Worm (Caenorhabditis elegans) whole organism, L2 larva: ENCODE data around the gene T26A5.6.

Experiments
- C34F6.9 ChIP-seq: fragments of 150-350 bp; optimal IDR thresholded peaks from 2 replicates; lab custom pipeline; 2014; ENCODE audit warnings: missing biosample characterization, missing genetic modification characterization
- Y55F3AM.14 ChIP-seq: fragments of 200-800 bp; sonication (Bioruptor generic); optimal IDR thresholded peaks from 2 replicates; lab custom pipeline; 2018; ENCODE audit warnings: mild to moderate bottlenecking, missing genetic modification characterization, missing compliant biosample characterization
- ZK546.5 ChIP-seq: sonication (generic microtip); optimal IDR thresholded peaks from 2 replicates; lab custom pipeline; 2017; ENCODE audit warnings: missing biosample characterization, missing genetic modification characterization
- alr-1 ChIP-seq: fragments of 150-350 bp; optimal IDR thresholded peaks from 2 replicates; lab custom pipeline; 2014; ENCODE audit warnings: missing biosample characterization, missing genetic modification characterization
- aly-2 ChIP-seq: fragments of 150-350 bp; optimal IDR thresholded peaks from 2 replicates; lab custom pipeline; 2014; ENCODE audit warnings: missing biosample characterization, missing genetic modification characterization
- ama-1 ChIP-seq: fragments of 150-350 bp; optimal IDR thresholded peaks from 2 replicates; lab custom pipeline; 2018; ENCODE audit warnings: inconsistent platforms
- blmp-1 ChIP-seq: sonication (generic microtip); optimal IDR thresholded peaks from 2 replicates; lab custom pipeline; 2017; ENCODE audit warnings: missing genetic modification characterization, mild to moderate bottlenecking, missing compliant biosample characterization, antibody characterized with exemption, moderate library complexity; ENCODE audit not compliant: insufficient read depth
- ceh-16 ChIP-seq: fragments of 150-350 bp; optimal IDR thresholded peaks from 2 replicates; lab custom pipeline; 2014; ENCODE audit warnings: missing biosample characterization, missing genetic modification characterization
- ceh-82 ChIP-seq: fragments of 150-350 bp; optimal IDR thresholded peaks from 2 replicates; lab custom pipeline; 2014; ENCODE audit warnings: missing biosample characterization, missing genetic modification characterization
- crh-2 ChIP-seq: sonication (generic microtip); optimal IDR thresholded peaks from 2 replicates; lab custom pipeline; 2017; ENCODE audit warnings: missing biosample characterization, missing genetic modification characterization
- dmd-4 ChIP-seq: sonication (generic microtip); optimal IDR thresholded peaks from 2 replicates; lab custom pipeline; 2017; ENCODE audit warnings: missing biosample characterization, missing genetic modification characterization
- elt-1 ChIP-seq: fragments of 150-350 bp; optimal IDR thresholded peaks from 2 replicates; lab custom pipeline; 2014; ENCODE audit warnings: missing biosample characterization, missing genetic modification characterization
- elt-3 ChIP-seq: sonication (generic microtip); optimal IDR thresholded peaks from 2 replicates; lab custom pipeline; 2017; ENCODE audit warnings: missing biosample characterization, missing genetic modification characterization
- fos-1 ChIP-seq: fragments of 150-350 bp; optimal IDR thresholded peaks from 2 replicates; lab custom pipeline; 2014; ENCODE audit warnings: missing biosample characterization, missing genetic modification characterization
- gmeb-1 ChIP-seq: fragments of 150-350 bp; optimal IDR thresholded peaks from 2 replicates; lab custom pipeline; 2014; ENCODE audit warnings: missing biosample characterization, missing genetic modification characterization
- lin-11 ChIP-seq: fragments of 150-350 bp; sonication (generic microtip); optimal IDR thresholded peaks from 2 replicates; lab custom pipeline; 2014; ENCODE audit warnings: missing biosample characterization, missing genetic modification characterization, inconsistent platforms, mixed read lengths
- lsy-2 ChIP-seq, 2 experiments: fragments of 150-350 bp in 1 of 2; sonication (generic microtip) in 1 of 2; optimal IDR thresholded peaks; 2 replicates each; lab custom pipeline; 2014 to 2017; ENCODE audit warnings: missing biosample characterization in 2 of 2, missing genetic modification characterization in 2 of 2
- mab-5 ChIP-seq: fragments of 150-350 bp; optimal IDR thresholded peaks from 2 replicates; lab custom pipeline; 2014; ENCODE audit warnings: missing biosample characterization, missing genetic modification characterization
- mbf-1 ChIP-seq: sonication (generic microtip); optimal IDR thresholded peaks from 2 replicates; lab custom pipeline; 2017; ENCODE audit warnings: missing biosample characterization, missing genetic modification characterization
- nhr-10 ChIP-seq: sonication (generic microtip); optimal IDR thresholded peaks from 2 replicates; lab custom pipeline; 2017; ENCODE audit warnings: missing biosample characterization, missing genetic modification characterization
- nhr-11 ChIP-seq: fragments of 150-350 bp; optimal IDR thresholded peaks from 2 replicates; lab custom pipeline; 2014; ENCODE audit warnings: missing biosample characterization, missing genetic modification characterization
- nhr-12 ChIP-seq: fragments of 150-350 bp; optimal IDR thresholded peaks from 2 replicates; lab custom pipeline; 2014; ENCODE audit warnings: missing biosample characterization, missing genetic modification characterization
- nhr-129 ChIP-seq: fragments of 150-350 bp; optimal IDR thresholded peaks from 2 replicates; lab custom pipeline; 2014; ENCODE audit warnings: missing biosample characterization, missing genetic modification characterization
- nhr-23 ChIP-seq: fragments of 150-350 bp; optimal IDR thresholded peaks from 2 replicates; lab custom pipeline; 2014; ENCODE audit warnings: missing biosample characterization, missing genetic modification reagents, missing genetic modification characterization
- nhr-237 ChIP-seq: fragments of 150-350 bp; optimal IDR thresholded peaks from 2 replicates; lab custom pipeline; 2014; ENCODE audit warnings: missing biosample characterization, missing genetic modification characterization
- nhr-25 ChIP-seq: fragments of 150-350 bp; sonication (generic microtip); optimal IDR thresholded peaks from 3 replicates; lab custom pipeline; 2014; ENCODE audit warnings: missing biosample characterization, missing genetic modification characterization
- nhr-77 ChIP-seq: fragments of 150-350 bp; optimal IDR thresholded peaks from 2 replicates; lab custom pipeline; 2014; ENCODE audit warnings: missing biosample characterization, missing genetic modification characterization
- sma-9 ChIP-seq, 2 experiments: fragments of 150-350 bp in 1 of 2; sonication (generic microtip) in 1 of 2; optimal IDR thresholded peaks; 2 replicates each; lab custom pipeline; 2014 to 2016; ENCODE audit warnings: missing genetic modification characterization in 2 of 2, mild to moderate bottlenecking in 1 of 2, missing biosample characterization in 1 of 2, missing compliant biosample characterization in 1 of 2, missing genetic modification reagents in 1 of 2, moderate library complexity in 1 of 2
- snpc-4 ChIP-seq: fragments of 150-350 bp; optimal IDR thresholded peaks from 2 replicates; lab custom pipeline; 2014; ENCODE audit warnings: missing biosample characterization, missing genetic modification characterization
- unc-39 ChIP-seq: fragments of 150-350 bp; optimal IDR thresholded peaks from 2 replicates; lab custom pipeline; 2014; ENCODE audit warnings: missing biosample characterization, missing genetic modification characterization
- unc-55 ChIP-seq: fragments of 150-350 bp; sonication (generic microtip); optimal IDR thresholded peaks from 3 replicates; lab custom pipeline; 2014; ENCODE audit warnings: missing biosample characterization, missing genetic modification reagents, missing genetic modification characterization
- unc-62 ChIP-seq: fragments of 150-350 bp; optimal IDR thresholded peaks from 2 replicates; lab custom pipeline; 2014; ENCODE audit warnings: missing biosample characterization, missing genetic modification reagents, missing genetic modification characterization
- zag-1 ChIP-seq: fragments of 150-350 bp; optimal IDR thresholded peaks from 2 replicates; lab custom pipeline; 2014; ENCODE audit warnings: missing biosample characterization, missing genetic modification characterization
- ztf-1 ChIP-seq: fragments of 200-800 bp; sonication (Bioruptor generic); conservative IDR thresholded peaks from 2 replicates; pipeline ENCODE4 v1.3.6; 2022; ENCODE audit warnings: missing genetic modification characterization, missing compliant biosample characterization
- ztf-11 ChIP-seq: sonication (generic microtip); optimal IDR thresholded peaks from 2 replicates; lab custom pipeline; 2017; ENCODE audit warnings: missing biosample characterization, missing genetic modification characterization
- ztf-4 ChIP-seq: fragments of 150-350 bp; optimal IDR thresholded peaks from 2 replicates; lab custom pipeline; 2014; ENCODE audit warnings: missing biosample characterization, missing genetic modification characterization

T26A5.6 gene

DNA sequence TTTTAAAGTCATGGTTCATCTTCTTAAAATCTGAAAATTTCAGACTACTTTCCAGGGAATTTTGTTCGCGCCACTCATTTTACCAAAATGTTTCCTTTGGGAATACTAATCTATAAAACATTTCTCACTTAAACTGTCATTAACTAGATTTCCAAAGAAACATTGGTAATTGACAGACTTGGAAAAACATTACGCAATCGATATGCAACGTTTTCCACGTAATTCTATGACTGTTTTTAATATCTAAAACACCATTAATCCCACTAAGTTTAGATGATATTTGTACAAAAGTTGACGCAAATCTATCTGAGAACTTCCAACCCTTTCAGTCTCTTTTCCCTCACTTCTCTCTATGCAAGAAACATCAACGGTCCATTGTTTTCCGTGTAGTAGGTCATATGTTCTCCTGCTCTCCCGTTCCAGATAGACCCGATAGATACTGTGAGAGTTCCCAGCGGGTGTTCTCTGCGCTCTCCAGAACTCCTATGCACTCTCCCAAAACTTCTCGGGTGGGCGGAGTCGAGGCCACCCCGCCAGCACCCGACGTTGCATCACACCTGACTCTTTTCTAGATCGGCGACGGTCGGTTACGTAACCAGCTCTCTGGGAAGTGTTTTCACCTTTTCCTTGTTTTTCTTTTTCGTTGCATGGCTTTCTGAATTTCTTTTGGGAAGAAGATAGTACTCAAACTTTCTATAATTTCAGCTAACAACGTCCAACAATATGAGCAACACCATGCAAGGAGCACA, 27.9 kb upstream of the T26A5.6 start, which contains the start of gene zip-8:
TSS of gene zip-8 (plus strand) at position 700 of the 749 bp plus-strand sequence.
- no peak for TF ChIP-seq C34F6.9 (tag; lab: Kevin White, UChicago)
- TF ChIP-seq zag-1 (tag; lab: Kevin White, UChicago) = no peak
- TF ChIP-seq ceh-16 (tag; lab: Kevin White, UChicago) = no peak
- no peak for TF ChIP-seq nhr-23
- TF ChIP-seq fos-1 = no peak
- TF ChIP-seq Y55F3AM.14 (GFP tag; lab: Kevin White, UChicago) = no peak
- TF ChIP-seq sma-9 (GFP tag; optimal IDR thresholded peaks at IDR 0.05; lab: Kevin White, UChicago) = no peak
- no peak for TF ChIP-seq sma-9 (tag; optimal IDR thresholded peaks at IDR 0.05; lab: Kevin White, UChicago)
- TF ChIP-seq lsy-2 (tag; optimal IDR thresholded peaks at IDR 0.05; lab: Kevin White, UChicago) = no peak
- TF ChIP-seq nhr-129 = no peak
- TF ChIP-seq snpc-4 = no peak
- no peak for TF ChIP-seq ztf-11
- no peak for TF ChIP-seq elt-3 (tag; lab: Kevin White, UChicago)
- no peak for TF ChIP-seq mab-5 (tag; lab: Kevin White, UChicago)

DNA sequence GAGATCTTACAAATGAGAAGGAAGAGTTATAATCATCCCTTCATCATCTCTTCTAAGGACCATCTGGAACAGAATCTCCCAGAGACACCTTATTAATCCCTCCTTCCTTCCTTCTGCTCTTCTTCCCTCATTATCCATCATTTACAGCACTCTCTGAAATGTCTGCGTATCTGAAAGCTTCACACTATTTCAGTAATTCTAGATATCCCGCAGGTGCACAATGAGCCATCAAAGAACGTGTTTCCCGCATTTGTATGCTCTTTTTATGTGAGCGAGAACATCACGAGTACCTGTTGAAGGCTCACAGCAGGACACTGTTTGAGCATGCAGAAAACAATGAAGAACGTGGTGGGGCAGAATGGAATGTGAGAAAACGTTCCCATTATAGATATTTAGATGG, 25.9 kb upstream of the T26A5.6 start:
- TF ChIP-seq alr-1 (tag; lab: Kevin White, UChicago) = no peak
- no peak for TF ChIP-seq Y55F3AM.14 (GFP tag; lab: Kevin White, UChicago)
- no peak for TF ChIP-seq aly-2
- TF ChIP-seq snpc-4 = no peak
- no peak for TF ChIP-seq nhr-77 (tag; lab: Kevin White, UChicago)
- TF ChIP-seq nhr-11 (tag; lab: Kevin White, UChicago) = no peak
- TF ChIP-seq ceh-16 (tag; lab: Kevin White, UChicago) = no peak
- TF ChIP-seq dmd-4 (tag; lab: Kevin White, UChicago) = no peak
- TF ChIP-seq ZK546.5 (tag; lab: Kevin White, UChicago) = no peak
- no peak for TF ChIP-seq gmeb-1 (tag; lab: Kevin White, UChicago)
- TF ChIP-seq elt-3 (tag; lab: Kevin White, UChicago) = no peak
- no peak for TF ChIP-seq crh-2 (tag; lab: Kevin White, UChicago)
- no peak for TF ChIP-seq sma-9 (GFP tag; optimal IDR thresholded peaks at IDR 0.05; lab: Kevin White, UChicago)
- no peak for TF ChIP-seq sma-9 (tag; optimal IDR thresholded peaks at IDR 0.05; lab: Kevin White, UChicago)
- TF ChIP-seq nhr-25 (tag; lab: Kevin White, UChicago) = no peak
- no peak for TF ChIP-seq ama-1 (lab: Kevin White, UChicago)
- no peak for TF ChIP-seq ceh-82 (tag; lab: Kevin White, UChicago)
- TF ChIP-seq ztf-1 (GFP tag; lab: Robert Waterston, UW) = no peak
- TF ChIP-seq unc-55 (GFP tag; lab: Kevin White, UChicago) = no peak

ce11 chrIII:6471451-6471850, 21.0 kb upstream of the T26A5.6 start, which contains the start of gene wht-6:
TSS of gene wht-6 (plus strand) at chrIII:6471751.
- TF ChIP-seq nhr-12 = no peak

DNA sequence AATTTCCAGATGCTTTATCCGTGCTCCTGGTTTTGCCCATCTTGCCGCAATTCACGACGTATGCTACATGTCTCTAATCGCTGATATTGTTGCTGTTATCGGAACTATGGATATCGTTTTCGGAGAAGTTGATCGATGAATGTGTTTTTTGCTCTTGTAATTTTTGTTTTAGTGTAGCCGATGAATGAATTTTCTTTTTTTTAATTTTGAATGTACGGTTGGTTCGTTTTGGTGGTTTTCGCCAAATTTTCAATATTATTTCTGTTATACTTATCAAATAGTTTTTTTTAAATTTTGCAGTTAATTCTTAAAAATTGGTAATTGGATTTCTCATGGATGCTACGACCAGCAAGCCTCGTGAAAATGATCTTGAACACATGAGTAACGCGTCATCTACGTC, 16.5 kb upstream of the T26A5.6 start, which contains the start of gene T26A5.2:
TSS of gene T26A5.2 (plus strand) at position 301 of the 400 bp plus-strand sequence.
- TF ChIP-seq Y55F3AM.14 (GFP tag; lab: Kevin White, UChicago) = no peak
- no peak for TF ChIP-seq mbf-1
- TF ChIP-seq nhr-237 (tag; lab: Kevin White, UChicago) = no peak
- TF ChIP-seq fos-1 = no peak
- TF ChIP-seq ceh-16 (tag; lab: Kevin White, UChicago) = no peak
- TF ChIP-seq nhr-10 = no peak
- TF ChIP-seq ztf-4 (tag; lab: Kevin White, UChicago) = no peak
- TF ChIP-seq nhr-25 (tag; lab: Kevin White, UChicago) = no peak
- TF ChIP-seq elt-1 (tag; lab: Kevin White, UChicago) = no peak
- TF ChIP-seq snpc-4 = no peak
- TF ChIP-seq gmeb-1 (tag; lab: Kevin White, UChicago) = no peak
- TF ChIP-seq unc-39 (tag; lab: Kevin White, UChicago) = no peak
- TF ChIP-seq ama-1 (lab: Kevin White, UChicago) = no peak
- TF ChIP-seq zag-1 (tag; lab: Kevin White, UChicago) = no peak
- no peak for TF ChIP-seq lin-11

DNA sequence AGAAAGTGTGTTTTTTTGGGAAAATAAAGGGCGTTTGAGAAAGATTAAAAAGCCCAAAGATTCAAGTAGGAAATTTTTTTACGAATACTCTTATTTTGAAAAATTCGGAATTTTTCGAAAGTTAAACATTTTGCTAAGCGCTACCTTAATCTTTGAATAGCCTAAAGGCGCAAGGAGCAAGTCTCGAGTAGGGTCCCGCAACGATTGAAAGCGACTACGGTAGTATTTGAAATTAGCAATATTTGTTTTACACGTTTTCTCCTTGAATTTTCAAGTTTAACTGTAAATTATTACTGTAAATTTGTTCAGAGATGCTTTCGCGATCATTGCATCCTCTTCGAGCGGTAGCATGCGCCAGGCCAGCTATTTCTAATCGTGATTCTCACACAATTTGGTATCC, 14.4 kb upstream of the T26A5.6 start, which contains the start of gene nduf-2.2:
TSS of gene nduf-2.2 (plus strand) at position 310 of the 400 bp plus-strand sequence.
- no peak for TF ChIP-seq blmp-1 (tag; lab: Kevin White, UChicago)
- no peak for TF ChIP-seq unc-62 (GFP tag; lab: Kevin White, UChicago)
- no peak for TF ChIP-seq elt-3 (tag; lab: Kevin White, UChicago)
- TF ChIP-seq nhr-25 (tag; lab: Kevin White, UChicago) = no peak
- no peak for TF ChIP-seq dmd-4 (tag; lab: Kevin White, UChicago)
- TF ChIP-seq elt-1 (tag; lab: Kevin White, UChicago) = no peak
- TF ChIP-seq nhr-23 = no peak
- no peak for TF ChIP-seq Y55F3AM.14 (GFP tag; lab: Kevin White, UChicago)
- no peak for TF ChIP-seq fos-1
- TF ChIP-seq C34F6.9 (tag; lab: Kevin White, UChicago) = no peak
- no peak for TF ChIP-seq unc-55 (GFP tag; lab: Kevin White, UChicago)
- no peak for TF ChIP-seq ZK546.5 (tag; lab: Kevin White, UChicago)
